Fruit fly (Drosophila melanogaster) whole organism, embryonic: Measurements from ENCODE around the gene SrpRbeta.
A peak's percentile ranks its signal among the peaks of the same experiment; 100 is the strongest.

ENCODE experiments used
- Aef1 ChIP-seq: fragments of 200-800 bp; sonication (Bioruptor generic); IDR thresholded peaks from 3 replicates; pipeline ENCODE4 v1.3.6; 2022; ENCODE audit warnings: missing biosample characterization, missing genetic modification characterization
- B-H2 ChIP-seq: fragments of 200-800 bp; sonication (Bioruptor generic); optimal IDR thresholded peaks from 2 replicates; lab custom pipeline; 2018; ENCODE audit warnings: missing biosample characterization, mild to moderate bottlenecking, missing genetic modification characterization
- BtbVII ChIP-seq: fragments of 200-800 bp; sonication (Bioruptor generic); optimal IDR thresholded peaks from 3 replicates; lab custom pipeline; 2017; ENCODE audit warnings: missing biosample characterization, mild to moderate bottlenecking, missing genetic modification characterization
- CG1024 ChIP-seq: fragments of 200-800 bp; sonication (Bioruptor generic); IDR thresholded peaks from 2 replicates; pipeline ENCODE4 v1.3.6; 2022; ENCODE audit warnings: missing biosample characterization, missing genetic modification characterization
- CG10543 ChIP-seq: fragments of 200-800 bp; sonication (Bioruptor generic); optimal IDR thresholded peaks from 3 replicates; lab custom pipeline; 2017; ENCODE audit warnings: missing biosample characterization, mild to moderate bottlenecking, missing genetic modification characterization, moderate library complexity
- CG13123 ChIP-seq: fragments of 200-800 bp; sonication (Bioruptor generic); optimal IDR thresholded peaks from 2 replicates; lab custom pipeline; 2016; ENCODE audit warnings: missing biosample characterization, missing genetic modification characterization
- CG14965 ChIP-seq: fragments of 200-800 bp; sonication (Bioruptor generic); optimal IDR thresholded peaks from 2 replicates; lab custom pipeline; 2016; ENCODE audit warnings: missing biosample characterization, missing genetic modification characterization, borderline replicate concordance
- CG17802 ChIP-seq: fragments of 200-800 bp; sonication (Bioruptor generic); optimal IDR thresholded peaks from 2 replicates; lab custom pipeline; 2018; ENCODE audit warnings: missing biosample characterization, mild to moderate bottlenecking, missing genetic modification characterization, moderate library complexity
- CG33557 ChIP-seq: fragments of 200-800 bp; sonication (Bioruptor generic); optimal IDR thresholded peaks from 2 replicates; lab custom pipeline; 2019; ENCODE audit warnings: missing biosample characterization, mild to moderate bottlenecking, missing genetic modification characterization, moderate library complexity
- CG3847 ChIP-seq: fragments of 200-800 bp; sonication (Bioruptor generic); IDR thresholded peaks from 2 replicates; pipeline ENCODE4 v1.3.6; 2022; ENCODE audit warnings: missing biosample characterization, missing genetic modification characterization
- CG42726 ChIP-seq: fragments of 200-800 bp; sonication (Bioruptor generic); IDR thresholded peaks from 2 replicates; pipeline ENCODE4 v1.3.6; 2022; ENCODE audit warnings: missing biosample characterization, missing genetic modification characterization; ENCODE audit not compliant: partially characterized antibody
- CG6254 ChIP-seq: fragments of 200-800 bp; sonication (Bioruptor generic); optimal IDR thresholded peaks from 3 replicates; lab custom pipeline; 2017; ENCODE audit warnings: mild to moderate bottlenecking, missing biosample characterization, missing genetic modification reagents, missing genetic modification characterization
- CG7556 ChIP-seq: fragments of 200-800 bp; sonication (Bioruptor generic); optimal IDR thresholded peaks from 2 replicates; lab custom pipeline; 2017; ENCODE audit warnings: missing biosample characterization, mild to moderate bottlenecking, missing genetic modification characterization
- CG9817 ChIP-seq: fragments of 200-800 bp; sonication (Bioruptor generic); optimal IDR thresholded peaks from 2 replicates; lab custom pipeline; 2018; ENCODE audit warnings: missing biosample characterization, mild to moderate bottlenecking, missing genetic modification characterization, moderate library complexity
- Camta ChIP-seq: fragments of 200-800 bp; sonication (Bioruptor generic); optimal IDR thresholded peaks from 2 replicates; lab custom pipeline; 2016; ENCODE audit warnings: missing biosample characterization, missing genetic modification characterization
- Dad ChIP-seq: fragments of 200-800 bp; sonication (Bioruptor generic); optimal IDR thresholded peaks from 3 replicates; lab custom pipeline; 2016; ENCODE audit warnings: missing biosample characterization, missing genetic modification characterization
- Dip2 ChIP-seq: fragments of 200-800 bp; sonication (Bioruptor generic); IDR thresholded peaks from 2 replicates; pipeline ENCODE4 v1.3.6; 2022; ENCODE audit warnings: missing biosample characterization, missing genetic modification characterization
- Doc2 ChIP-seq: fragments of 200-800 bp; sonication (Bioruptor generic); IDR thresholded peaks from 2 replicates; pipeline ENCODE4 v1.3.6; 2022; ENCODE audit warnings: missing biosample characterization, missing genetic modification characterization
- HLH3B ChIP-seq: fragments of 200-800 bp; sonication (Bioruptor generic); IDR thresholded peaks from 2 replicates; pipeline ENCODE4 v1.3.6; 2022; ENCODE audit warnings: missing biosample characterization, missing genetic modification characterization
- HLH54F ChIP-seq: fragments of 200-800 bp; sonication (Bioruptor generic); optimal IDR thresholded peaks from 3 replicates; lab custom pipeline; 2016; ENCODE audit warnings: missing biosample characterization, missing genetic modification characterization
- Hr39 ChIP-seq: fragments of >200 bp; optimal IDR thresholded peaks from 2 replicates; lab custom pipeline; 2017
- Lim3 ChIP-seq: fragments of 200-800 bp; sonication (Bioruptor generic); IDR thresholded peaks from 2 replicates; pipeline ENCODE4 v1.3.6; 2022; ENCODE audit warnings: missing biosample characterization, missing genetic modification characterization
- MTF-1 ChIP-seq: fragments of 200-800 bp; sonication (Bioruptor generic); optimal IDR thresholded peaks from 2 replicates; lab custom pipeline; 2018; ENCODE audit warnings: missing biosample characterization, mild to moderate bottlenecking, missing genetic modification characterization, borderline replicate concordance
- Mad ChIP-seq: fragments of 200-800 bp; sonication (Bioruptor generic); optimal IDR thresholded peaks from 2 replicates; lab custom pipeline; 2016; ENCODE audit warnings: missing biosample characterization, missing genetic modification characterization
- Max ChIP-seq: fragments of 200-800 bp; sonication (Bioruptor generic); optimal IDR thresholded peaks from 2 replicates; lab custom pipeline; 2016; ENCODE audit warnings: missing biosample characterization, mild to moderate bottlenecking, missing genetic modification characterization
- NFAT ChIP-seq: fragments of 200-800 bp; sonication (Bioruptor generic); IDR thresholded peaks from 2 replicates; pipeline ENCODE4 v1.3.6; 2022; ENCODE audit warnings: missing biosample characterization, missing genetic modification characterization
- Neu2 ChIP-seq: fragments of 200-800 bp; sonication (Bioruptor generic); optimal IDR thresholded peaks from 3 replicates; lab custom pipeline; 2016; ENCODE audit warnings: missing biosample characterization, missing genetic modification characterization, borderline replicate concordance
- Rfx ChIP-seq: fragments of 200-800 bp; sonication (Bioruptor generic); IDR thresholded peaks from 2 replicates; pipeline ENCODE4 v1.3.6; 2022; ENCODE audit warnings: missing biosample characterization, missing genetic modification characterization
- Sin3A ChIP-seq: fragments of >200 bp; optimal IDR thresholded peaks from 2 replicates; lab custom pipeline; 2018
- Usf ChIP-seq: fragments of 200-800 bp; sonication (Bioruptor generic); optimal IDR thresholded peaks from 2 replicates; lab custom pipeline; 2017; ENCODE audit warnings: missing genotype, missing biosample characterization, missing genetic modification characterization
- bab2 ChIP-seq: fragments of 200-800 bp; sonication (Bioruptor generic); optimal IDR thresholded peaks from 2 replicates; lab custom pipeline; 2016; ENCODE audit warnings: missing biosample characterization, missing genetic modification characterization
- cad ChIP-seq: fragments of >200 bp; optimal IDR thresholded peaks from 2 replicates; lab custom pipeline; 2017; ENCODE audit warnings: missing biosample characterization, missing genetic modification characterization
- chif ChIP-seq, 2 experiments: fragments of 200-800 bp; sonication (Bioruptor generic); optimal IDR thresholded peaks; 3 replicates each; lab custom pipeline; 2016; ENCODE audit warnings: missing biosample characterization in 2 of 2, missing genetic modification characterization in 2 of 2
- chm ChIP-seq: fragments of 200-800 bp; sonication (Bioruptor generic); IDR thresholded peaks from 2 replicates; pipeline ENCODE4 v1.3.6; 2022; ENCODE audit warnings: missing biosample characterization, missing genetic modification characterization
- chn ChIP-seq: fragments of 200-800 bp; sonication (Bioruptor generic); optimal IDR thresholded peaks from 2 replicates; lab custom pipeline; 2016; ENCODE audit warnings: missing biosample characterization, missing genetic modification characterization
- dimm ChIP-seq: fragments of 200-800 bp; sonication (Bioruptor generic); IDR thresholded peaks from 2 replicates; pipeline ENCODE4 v1.3.6; 2022; ENCODE audit warnings: missing biosample characterization, missing genetic modification characterization
- en ChIP-seq: fragments of 200-800 bp; sonication (Bioruptor generic); optimal IDR thresholded peaks from 2 replicates; lab custom pipeline; 2016; ENCODE audit warnings: missing biosample characterization, missing genetic modification characterization
- fru ChIP-seq: fragments of >200 bp; optimal IDR thresholded peaks from 2 replicates; lab custom pipeline; 2017
- gt ChIP-seq: fragments of 200-800 bp; sonication (Bioruptor generic); IDR thresholded peaks from 2 replicates; pipeline ENCODE4 v1.3.6; 2022; ENCODE audit warnings: missing biosample characterization, missing genetic modification characterization
- hkb ChIP-seq, 2 experiments: fragments of 200-800 bp in 1 of 2; fragments of >200 bp in 1 of 2; sonication (Bioruptor generic) in 1 of 2; IDR thresholded peaks in 1 of 2; optimal IDR thresholded peaks in 1 of 2; 2 replicates each; pipeline versions ENCODE4 v1.3.6 to Lab custom; 2017 to 2022; ENCODE audit warnings: missing biosample characterization in 1 of 2, missing genetic modification characterization in 1 of 2
- hth ChIP-seq: fragments of >200 bp; optimal IDR thresholded peaks from 2 replicates; lab custom pipeline; 2017; ENCODE audit warnings: inconsistent platforms
- lilli ChIP-seq: fragments of 200-800 bp; sonication (Bioruptor generic); optimal IDR thresholded peaks from 3 replicates; lab custom pipeline; 2016; ENCODE audit warnings: missing biosample characterization, missing genetic modification characterization
- pum ChIP-seq: fragments of 200-800 bp; sonication (Bioruptor generic); optimal IDR thresholded peaks from 2 replicates; lab custom pipeline; 2016; ENCODE audit warnings: missing biosample characterization, missing genetic modification characterization
- sd ChIP-seq: fragments of 200-800 bp; sonication (Bioruptor generic); optimal IDR thresholded peaks from 3 replicates; lab custom pipeline; 2018; ENCODE audit warnings: missing biosample characterization, mild to moderate bottlenecking, missing genetic modification characterization, moderate library complexity
- seq ChIP-seq: fragments of 200-800 bp; sonication (Bioruptor generic); IDR thresholded peaks from 2 replicates; pipeline ENCODE4 v1.3.6; 2022; ENCODE audit warnings: missing biosample characterization, missing genetic modification characterization
- sim ChIP-seq: fragments of 200-800 bp; sonication (Bioruptor generic); IDR thresholded peaks from 2 replicates; pipeline ENCODE4 v1.3.6; 2022; ENCODE audit warnings: missing biosample characterization, missing genetic modification characterization
- slou ChIP-seq: fragments of 200-800 bp; sonication (Bioruptor generic); optimal IDR thresholded peaks from 3 replicates; lab custom pipeline; 2016; ENCODE audit warnings: missing biosample characterization, missing genetic modification characterization
- sob ChIP-seq: fragments of 200-800 bp; sonication (Bioruptor generic); IDR thresholded peaks from 2 replicates; pipeline ENCODE4 v1.3.6; 2022; ENCODE audit warnings: missing biosample characterization, missing genetic modification characterization
- tll ChIP-seq, 2 experiments: fragments of 200-800 bp in 1 of 2; fragments of >200 bp in 1 of 2; sonication (Bioruptor generic) in 1 of 2; optimal IDR thresholded peaks; 2 replicates each; lab custom pipeline; 2017 to 2019; ENCODE audit warnings: missing biosample characterization in 2 of 2, missing genetic modification characterization in 2 of 2, mild to moderate bottlenecking in 1 of 2, moderate library complexity in 1 of 2
- trem ChIP-seq: fragments of 200-800 bp; optimal IDR thresholded peaks from 3 replicates; lab custom pipeline; 2019; ENCODE audit warnings: missing biosample characterization, mild to moderate bottlenecking, missing genetic modification characterization, moderate library complexity
- twi ChIP-seq: fragments of 200-800 bp; optimal IDR thresholded peaks from 2 replicates; lab custom pipeline; 2019; ENCODE audit warnings: missing biosample characterization, mild to moderate bottlenecking, missing genetic modification characterization, moderate library complexity
- usp ChIP-seq: fragments of >200 bp; optimal IDR thresholded peaks from 2 replicates; lab custom pipeline; 2017; ENCODE audit warnings: missing biosample characterization, missing genetic modification characterization
- zfh1 ChIP-seq: fragments of 200-800 bp; sonication (Bioruptor generic); IDR thresholded peaks from 3 replicates; pipeline ENCODE4 v1.3.6; 2022; ENCODE audit warnings: missing biosample characterization, missing genetic modification characterization

SrpRbeta gene

DNA sequence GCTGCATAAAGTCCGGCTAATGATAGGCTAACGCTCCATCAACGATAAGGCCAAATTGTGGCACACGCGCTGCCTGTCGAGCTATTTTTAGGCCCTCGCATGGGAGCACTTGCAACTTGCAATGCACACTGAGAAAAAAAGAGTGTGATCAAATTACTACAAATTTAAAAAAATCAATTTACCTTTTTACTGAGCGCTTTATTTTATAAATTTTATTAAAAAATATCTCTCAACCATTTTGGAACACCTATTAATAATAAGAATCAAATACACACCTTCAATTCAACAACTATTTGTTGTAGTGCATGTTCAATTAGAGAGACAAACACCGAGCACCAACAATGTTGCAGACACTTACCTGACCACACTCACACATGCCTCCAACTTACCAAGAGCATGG is 45.5 kb upstream of the SrpRbeta start (continued):
- TF ChIP-seq Mad (GFP tag; lab: Kevin White, UChicago), result no peak
- TF ChIP-seq tll (GFP tag; optimal IDR thresholded peaks at IDR 0.05; lab: Kevin White, UChicago), result no peak
- TF ChIP-seq cad (GFP tag; lab: Kevin White, UChicago), result no peak
- TF ChIP-seq Sin3A (lab: Kevin White, UChicago), result no peak
- no peak for TF ChIP-seq Camta (GFP tag; lab: Kevin White, UChicago)
- TF ChIP-seq chm (GFP tag; lab: Robert Waterston, UW), result peak; percentile 5; the same call in 1 of the 2 replicates
- TF ChIP-seq slou, result no peak
- peak; percentile 42 for TF ChIP-seq Lim3 (GFP tag; lab: Robert Waterston, UW)
- TF ChIP-seq CG33557 (GFP tag; lab: Kevin White, UChicago), result no peak
- TF ChIP-seq chif (GFP tag; optimal IDR thresholded peaks at IDR 0.05; lab: Kevin White, UChicago), result no peak
- TF ChIP-seq Dip2, result no peak
- TF ChIP-seq CG6254 (GFP tag; lab: Kevin White, UChicago), result no peak
- TF ChIP-seq Max (GFP tag; lab: Kevin White, UChicago), result no peak
- no peak for TF ChIP-seq sd (tag; lab: Kevin White, UChicago)
- no peak for TF ChIP-seq Doc2 (GFP tag; lab: Robert Waterston, UW)
- TF ChIP-seq Neu2 (GFP tag; lab: Kevin White, UChicago), result no peak
- TF ChIP-seq seq (GFP tag; lab: Robert Waterston, UW), result peak; percentile 9
- no peak for TF ChIP-seq CG14965 (GFP tag; lab: Kevin White, UChicago)
- no peak; the same call in 1 of the 2 replicates for TF ChIP-seq gt (GFP tag; lab: Robert Waterston, UW)
- TF ChIP-seq twi, result no peak
- no peak for TF ChIP-seq fru (lab: Kevin White, UChicago)
- no peak for TF ChIP-seq Aef1 (GFP tag; lab: Robert Waterston, UW)
- TF ChIP-seq trem, result no peak
- TF ChIP-seq Hr39 (lab: Kevin White, UChicago), result no peak
- peak; percentile 5 for TF ChIP-seq CG17802
- TF ChIP-seq HLH54F (GFP tag; lab: Kevin White, UChicago), result no peak
- no peak for TF ChIP-seq CG3847 (GFP tag; lab: Robert Waterston, UW)
- TF ChIP-seq B-H2, result no peak
- TF ChIP-seq NFAT (GFP tag; lab: Robert Waterston, UW), result no peak
- no peak for TF ChIP-seq usp (GFP tag; lab: Kevin White, UChicago)
- peak; percentile 40 for TF ChIP-seq HLH3B (GFP tag; lab: Robert Waterston, UW)
- no peak for TF ChIP-seq hth (lab: Kevin White, UChicago)
- TF ChIP-seq Dad (GFP tag; lab: Kevin White, UChicago), result no peak
- TF ChIP-seq en (GFP tag; lab: Kevin White, UChicago), result no peak
- no peak for TF ChIP-seq pum (GFP tag; lab: Kevin White, UChicago)
- TF ChIP-seq MTF-1 (GFP tag; lab: Kevin White, UChicago), result peak; percentile 51
- no peak for TF ChIP-seq hkb (optimal IDR thresholded peaks at IDR 0.05; lab: Kevin White, UChicago)
- TF ChIP-seq hkb (GFP tag; IDR thresholded peaks at IDR 0.05; lab: Robert Waterston, UW), result peak; percentile 31
- TF ChIP-seq sob (GFP tag; lab: Robert Waterston, UW), result no peak; the same call in 1 of the 2 replicates
- TF ChIP-seq Usf (GFP tag; lab: Kevin White, UChicago), result no peak
- TF ChIP-seq Rfx (GFP tag; lab: Robert Waterston, UW), result no peak
- no peak for TF ChIP-seq chn (GFP tag; lab: Kevin White, UChicago)
- TF ChIP-seq BtbVII, result no peak
- TF ChIP-seq CG42726 (GFP tag; lab: Robert Waterston, UW), result no peak
- no peak for TF ChIP-seq lilli
- TF ChIP-seq CG10543, result no peak
- TF ChIP-seq dimm (GFP tag; lab: Robert Waterston, UW), result peak; percentile 7; the same call in 1 of the 2 replicates
- peak; percentile 74 for TF ChIP-seq zfh1 (GFP tag; lab: Robert Waterston, UW)
- TF ChIP-seq CG7556 (GFP tag; lab: Kevin White, UChicago), result no peak
- no peak for TF ChIP-seq CG13123 (GFP tag; lab: Kevin White, UChicago)
- no peak for TF ChIP-seq bab2 (GFP tag; lab: Kevin White, UChicago)
- no peak for TF ChIP-seq CG9817 (tag; lab: Kevin White, UChicago)
- peak; percentile 72; the same call in 1 of the 2 replicates for TF ChIP-seq sim (GFP tag; lab: Robert Waterston, UW)
- peak; percentile 62 for TF ChIP-seq CG1024 (GFP tag; lab: Robert Waterston, UW)
